Worm (Caenorhabditis elegans): ENCODE data around the gene srbc-1.

srbc-1 gene

ce11 chrV:3275033-3275432 is 26.8 kb downstream of the srbc-1 start, which contains the start of gene T28A11.3:
T28A11.3 (plus strand) TSS chrV:3275333.
- TF ChIP-seq pha-4 (tag; optimal IDR thresholded peaks at IDR 0.05) = no peak
- no peak for TF ChIP-seq lsl-1 (GFP tag; optimal IDR thresholded peaks at IDR 0.05)
- TF ChIP-seq egl-44 (GFP tag; IDR thresholded peaks at IDR 0.05) = no peak
- TF ChIP-seq mcd-1 (GFP tag; IDR thresholded peaks at IDR 0.05) = no peak
- no peak for TF ChIP-seq lag-1 (GFP tag; IDR thresholded peaks at IDR 0.05)
- TF ChIP-seq T26A5.8 (tag; optimal IDR thresholded peaks at IDR 0.05) = no peak
- no peak for TF ChIP-seq F52B5.7 (tag; optimal IDR thresholded peaks at IDR 0.05)
- TF ChIP-seq snpc-3.4 (tag; optimal IDR thresholded peaks at IDR 0.05) = no peak
- no peak for TF ChIP-seq lin-40 (tag; optimal IDR thresholded peaks at IDR 0.05)
- no peak for TF ChIP-seq hmg-1.2 (GFP tag; IDR thresholded peaks at IDR 0.05)
- no peak for TF ChIP-seq efl-1 (GFP tag; optimal IDR thresholded peaks at IDR 0.05)
- no peak for TF ChIP-seq tbx-9 (tag; optimal IDR thresholded peaks at IDR 0.05; ENCODE audit: borderline replicate concordance)
- no peak for TF ChIP-seq F39B2.1 (GFP tag; IDR thresholded peaks at IDR 0.05)
- TF ChIP-seq B0019.2 (GFP tag; conservative IDR thresholded peaks at IDR 0.05) = no peak
- no peak for TF ChIP-seq zfh-2 (GFP tag; conservative IDR thresholded peaks at IDR 0.05)
- no peak for TF ChIP-seq D2030.7 (GFP tag; IDR thresholded peaks at IDR 0.05)
- no peak for TF ChIP-seq lin-35 (GFP tag; optimal IDR thresholded peaks at IDR 0.05)
- TF ChIP-seq dox-1 (GFP tag; IDR thresholded peaks at IDR 0.05) = no peak

ce11 chrV:3273577-3274100 is 28.2 kb downstream of the srbc-1 start, which contains the start of gene T28A11.4:
T28A11.4 (plus strand) TSS chrV:3274050.
- no peak for TF ChIP-seq nhr-179 (tag; optimal IDR thresholded peaks at IDR 0.05)
- TF ChIP-seq snpc-1.3 (tag; optimal IDR thresholded peaks at IDR 0.05; ENCODE audit: insufficient read depth) = no peak
- no peak for TF ChIP-seq sptf-2 (GFP tag; optimal IDR thresholded peaks at IDR 0.05)
- TF ChIP-seq ztf-6 (GFP tag; IDR thresholded peaks at IDR 0.05) = no peak
- no peak for TF ChIP-seq egl-18 (GFP tag; IDR thresholded peaks at IDR 0.05)
- TF ChIP-seq ztf-25 (GFP tag; IDR thresholded peaks at IDR 0.05) = no peak
- TF ChIP-seq Y53F4B.3 (GFP tag; IDR thresholded peaks at IDR 0.05) = no peak
- no peak for TF ChIP-seq xnd-1 (tag; optimal IDR thresholded peaks at IDR 0.05)
- TF ChIP-seq K11D2.4 (GFP tag; IDR thresholded peaks at IDR 0.05) = no peak
- no peak for TF ChIP-seq unc-62 (GFP tag; optimal IDR thresholded peaks at IDR 0.05)
- TF ChIP-seq mxl-1 (tag; optimal IDR thresholded peaks at IDR 0.05) = no peak
- no peak for TF ChIP-seq pbrm-1 (GFP tag; IDR thresholded peaks at IDR 0.05)
- no peak for TF ChIP-seq madf-6 (GFP tag; IDR thresholded peaks at IDR 0.05)
- no peak for TF ChIP-seq aptf-2 (GFP tag; conservative IDR thresholded peaks at IDR 0.05)
- TF ChIP-seq F33H1.4 (GFP tag; IDR thresholded peaks at IDR 0.05) = no peak
- TF ChIP-seq chd-7 (tag; optimal IDR thresholded peaks at IDR 0.05) = no peak
- no peak for TF ChIP-seq efl-1 (GFP tag; optimal IDR thresholded peaks at IDR 0.05)

ce11 chrV:3273156-3273555 is 28.6 kb downstream of the srbc-1 start, which contains the start of gene T28A11.20:
T28A11.20 (minus strand) TSS chrV:3273256.
- no peak for TF ChIP-seq ceh-58 (GFP tag; IDR thresholded peaks at IDR 0.05)
- TF ChIP-seq nfya-1 (tag; optimal IDR thresholded peaks at IDR 0.05; ENCODE audit: borderline replicate concordance, insufficient read depth) = no peak
- no peak for TF ChIP-seq aptf-2 (GFP tag; conservative IDR thresholded peaks at IDR 0.05)
- no peak for TF ChIP-seq lsy-27 (tag; optimal IDR thresholded peaks at IDR 0.05; ENCODE audit: borderline replicate concordance, insufficient read depth)
- TF ChIP-seq ztf-26 (tag; optimal IDR thresholded peaks at IDR 0.05) = no peak
- TF ChIP-seq lin-40 (tag; optimal IDR thresholded peaks at IDR 0.05) = no peak
- TF ChIP-seq T26A5.8 (tag; optimal IDR thresholded peaks at IDR 0.05) = no peak
- no peak for TF ChIP-seq attf-6 (GFP tag; IDR thresholded peaks at IDR 0.05)
- no peak for TF ChIP-seq die-1 (tag; optimal IDR thresholded peaks at IDR 0.05)
- TF ChIP-seq tlf-1 (GFP tag; optimal IDR thresholded peaks at IDR 0.05) = no peak
- TF ChIP-seq madf-3 (GFP tag; IDR thresholded peaks at IDR 0.05) = no peak
- no peak for TF ChIP-seq athp-1 (tag; optimal IDR thresholded peaks at IDR 0.05)

Measured in whole organism, young adult.